Worm (Caenorhabditis elegans) whole organism, midembryonic: ENCODE data around the gene Y54F10AR.2.
"Not testable (repeated sequence)": the region's sequence is repeated elsewhere in the genome, so short reads cannot be mapped to it uniquely, and the experiment has no call there.

ENCODE experiments used
- T22C8.4 ChIP-seq: fragments of 200-800 bp; sonication (Bioruptor generic); IDR thresholded peaks from 2 replicates; pipeline ENCODE4 v1.3.6; 2022; ENCODE audit warnings: missing genetic modification characterization, missing compliant biosample characterization
- flt-1 ChIP-seq: fragments of 200-800 bp; sonication (Bioruptor generic); IDR thresholded peaks from 2 replicates; pipeline ENCODE4 v1.3.6; 2022; ENCODE audit warnings: missing genetic modification characterization, missing compliant biosample characterization
- klf-2 ChIP-seq: fragments of 200-800 bp; sonication (Bioruptor generic); conservative IDR thresholded peaks from 2 replicates; pipeline ENCODE4 v1.3.6; 2022; ENCODE audit warnings: missing genetic modification reagents, missing genetic modification characterization, missing compliant biosample characterization
- med-1 ChIP-seq: sonication (generic microtip); optimal IDR thresholded peaks from 2 replicates; lab custom pipeline; 2017; ENCODE audit warnings: missing genetic modification characterization, mild to moderate bottlenecking, missing compliant biosample characterization, antibody characterized with exemption, missing genetic modification reagents; ENCODE audit not compliant: insufficient read depth
- ref-1 ChIP-seq: fragments of 200-800 bp; sonication (Bioruptor generic); conservative IDR thresholded peaks from 2 replicates; pipeline ENCODE4 v1.3.6; 2022; ENCODE audit warnings: missing genetic modification reagents, missing genetic modification characterization, missing compliant biosample characterization
- tab-1 ChIP-seq: fragments of 200-800 bp; sonication (Bioruptor generic); IDR thresholded peaks from 2 replicates; pipeline ENCODE4 v1.3.6; 2022; ENCODE audit warnings: missing genetic modification characterization, missing compliant biosample characterization
- ztf-29 ChIP-seq: fragments of 200-800 bp; sonication (Bioruptor generic); IDR thresholded peaks from 2 replicates; pipeline ENCODE4 v1.3.6; 2022; ENCODE audit warnings: missing genetic modification reagents, missing genetic modification characterization, missing compliant biosample characterization

- not testable (repeated sequence) for TF ChIP-seq T22C8.4 (GFP tag; lab: Robert Waterston, UW); ztf-29 (GFP tag; lab: Robert Waterston, UW); ref-1 (GFP tag; lab: Robert Waterston, UW); tab-1 (GFP tag; lab: Robert Waterston, UW); med-1 (GFP tag; lab: Kevin White, UChicago); flt-1; klf-2 (GFP tag; lab: Robert Waterston, UW)
Observed at ce11 chrIII:2563883-2564282, 7.5 kb downstream of the Y54F10AR.2 start, which contains the start of gene Y54F10AM.11.
